Fruit fly (Drosophila melanogaster): ENCODE measurements around the gene CG3634.

DNA sequence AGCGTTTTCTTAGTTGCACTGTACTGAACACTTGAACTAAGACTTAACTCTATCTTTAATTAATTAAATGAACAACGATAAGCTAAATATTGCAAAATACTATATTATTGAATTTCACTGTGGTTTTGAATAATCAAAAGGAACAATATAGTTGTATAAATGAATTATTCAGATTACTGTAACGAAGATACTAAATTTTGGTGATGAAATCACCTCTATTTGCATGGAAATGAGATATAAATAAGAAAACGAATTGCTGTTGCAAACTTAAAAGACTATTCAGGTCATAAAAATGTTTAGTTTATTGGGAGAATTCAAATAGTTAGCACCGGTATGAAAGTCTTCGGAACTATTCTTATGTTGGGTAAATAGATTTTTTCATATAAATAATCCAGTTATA is 50.5 kb downstream of the CG3634 start, which contains the start of gene CG43251:
- TF ChIP-seq CG6854 (GFP tag; optimal IDR thresholded peaks at IDR 0.05) (no peak), esn (GFP tag; optimal IDR thresholded peaks at IDR 0.05) (no peak), CG3919 (GFP tag; optimal IDR thresholded peaks at IDR 0.05) (no peak), CG8319 (GFP tag; optimal IDR thresholded peaks at IDR 0.05) (no peak), Sox102F (GFP tag; optimal IDR thresholded peaks at IDR 0.05) (no peak), Blimp-1 (GFP tag; optimal IDR thresholded peaks at IDR 0.05) (no peak), Met (GFP tag; optimal IDR thresholded peaks at IDR 0.05) (no peak), Lpt (GFP tag; optimal IDR thresholded peaks at IDR 0.05) (no peak), CG32006 (GFP tag; optimal IDR thresholded peaks at IDR 0.05) (no peak)
